Fruit fly (Drosophila melanogaster) whole organism, pupa: Measurements from ENCODE around the gene PGRP-LA.

Experiments used
- CG10348 ChIP-seq: fragments of 200-800 bp; sonication (Bioruptor generic); IDR thresholded peaks from 2 replicates; pipeline ENCODE4 v1.3.6; 2022; ENCODE audit warnings: missing biosample characterization, missing genetic modification characterization
- CG12605 ChIP-seq: fragments of 200-800 bp; sonication (Bioruptor generic); IDR thresholded peaks from 2 replicates; pipeline ENCODE4 v1.3.6; 2022; ENCODE audit warnings: missing biosample characterization, missing genetic modification characterization
- CG13204 ChIP-seq: fragments of 200-800 bp; sonication (Bioruptor generic); optimal IDR thresholded peaks from 2 replicates; lab custom pipeline; 2018; ENCODE audit warnings: missing biosample characterization, mild to moderate bottlenecking, missing genetic modification characterization, moderate library complexity
- CG14655 ChIP-seq: fragments of 200-800 bp; sonication (Bioruptor generic); optimal IDR thresholded peaks from 3 replicates; lab custom pipeline; 2017; ENCODE audit warnings: mild to moderate bottlenecking, missing biosample characterization, missing genetic modification reagents, missing genetic modification characterization
- CG15710 ChIP-seq: fragments of 200-800 bp; sonication (Bioruptor generic); optimal IDR thresholded peaks from 2 replicates; lab custom pipeline; 2018; ENCODE audit warnings: missing biosample characterization, mild to moderate bottlenecking, missing genetic modification characterization, moderate library complexity
- CG17806 ChIP-seq: fragments of 200-800 bp; sonication (Bioruptor generic); optimal IDR thresholded peaks from 2 replicates; lab custom pipeline; 2018; ENCODE audit warnings: missing biosample characterization, mild to moderate bottlenecking, missing genetic modification characterization, moderate library complexity
- CG32121 ChIP-seq: fragments of 200-800 bp; sonication (Bioruptor generic); IDR thresholded peaks from 2 replicates; pipeline ENCODE4 v1.3.6; 2022; ENCODE audit warnings: missing biosample characterization, missing genetic modification characterization
- CG34367 ChIP-seq: fragments of 200-800 bp; sonication (Bioruptor generic); optimal IDR thresholded peaks from 2 replicates; lab custom pipeline; 2018; ENCODE audit warnings: missing biosample characterization, mild to moderate bottlenecking, missing genetic modification characterization
- CG4496 ChIP-seq: fragments of 200-800 bp; sonication (Bioruptor generic); IDR thresholded peaks from 3 replicates; pipeline ENCODE4 v1.3.6; 2022; ENCODE audit warnings: missing biosample characterization, missing genetic modification characterization
- CG8159 ChIP-seq: fragments of 200-800 bp; sonication (Bioruptor generic); optimal IDR thresholded peaks from 3 replicates; lab custom pipeline; 2018; ENCODE audit warnings: missing biosample characterization, mild to moderate bottlenecking, missing genetic modification characterization, moderate library complexity
- CG8301 ChIP-seq: fragments of 200-800 bp; sonication (Bioruptor generic); optimal IDR thresholded peaks from 2 replicates; lab custom pipeline; 2018; ENCODE audit warnings: missing biosample characterization, mild to moderate bottlenecking, missing genetic modification characterization
- CG9948 ChIP-seq: fragments of 200-800 bp; sonication (Bioruptor generic); optimal IDR thresholded peaks from 2 replicates; lab custom pipeline; 2018; ENCODE audit warnings: missing biosample characterization, mild to moderate bottlenecking, missing genetic modification characterization, moderate library complexity
- D1 ChIP-seq: fragments of 200-800 bp; sonication (Bioruptor generic); optimal IDR thresholded peaks from 2 replicates; lab custom pipeline; 2018; ENCODE audit warnings: missing biosample characterization, mild to moderate bottlenecking, missing genetic modification characterization, moderate library complexity
- EcR ChIP-seq: fragments of 200-800 bp; sonication (Bioruptor generic); optimal IDR thresholded peaks from 3 replicates; lab custom pipeline; 2019; ENCODE audit warnings: missing biosample characterization, missing genetic modification characterization, mild to moderate bottlenecking, moderate library complexity, missing genetic modification reagents
- Ets98B ChIP-seq: fragments of 200-800 bp; sonication (Bioruptor generic); IDR thresholded peaks from 2 replicates; pipeline ENCODE4 v1.3.6; 2022; ENCODE audit warnings: missing biosample characterization, missing genetic modification characterization
- Pif1A ChIP-seq: fragments of 200-800 bp; sonication (Bioruptor generic); optimal IDR thresholded peaks from 3 replicates; lab custom pipeline; 2016; ENCODE audit warnings: missing biosample characterization, missing genetic modification characterization
- Pif1B ChIP-seq: fragments of 200-800 bp; sonication (Bioruptor generic); optimal IDR thresholded peaks from 3 replicates; lab custom pipeline; 2016; ENCODE audit warnings: missing biosample characterization, missing genetic modification characterization
- Snoo ChIP-seq: fragments of 200-800 bp; sonication (Bioruptor generic); optimal IDR thresholded peaks from 3 replicates; lab custom pipeline; 2017; ENCODE audit warnings: missing biosample characterization, mild to moderate bottlenecking, missing genetic modification characterization, inconsistent platforms
- fd96Ca ChIP-seq: fragments of 200-800 bp; sonication (Bioruptor generic); IDR thresholded peaks from 3 replicates; pipeline ENCODE4 v1.3.6; 2022; ENCODE audit warnings: missing biosample characterization, missing genetic modification characterization
- gl ChIP-seq: fragments of 200-800 bp; sonication (Bioruptor generic); optimal IDR thresholded peaks from 2 replicates; lab custom pipeline; 2018; ENCODE audit warnings: missing biosample characterization, mild to moderate bottlenecking, missing genetic modification characterization
- rn ChIP-seq: fragments of 200-800 bp; sonication (Bioruptor generic); IDR thresholded peaks from 2 replicates; pipeline ENCODE4 v1.3.6; 2022; ENCODE audit warnings: missing biosample characterization, missing genetic modification characterization

PGRP-LA gene

dm6 chr3L:9377198-9378035, 43.3 kb downstream of the PGRP-LA start, which contains the start of gene Hsp26:
Gene Hsp26, minus strand, starts transcription at chr3L:9377427.
- TF ChIP-seq Pif1B (GFP tag; lab: Kevin White, UChicago) (peak; percentile 93), EcR (peak; percentile 97), Pif1A (GFP tag; lab: Kevin White, UChicago) (peak; percentile 95), CG8159 (peak; percentile 88), CG15710 (tag; lab: Kevin White, UChicago) (peak; percentile 79), CG12605 (peak; percentile 93), CG13204 (GFP tag; lab: Kevin White, UChicago) (no peak), CG32121 (peak; percentile 95), Ets98B (GFP tag; lab: Robert Waterston, UW) (peak; percentile 95), CG34367 (tag; lab: Kevin White, UChicago) (peak; percentile 85), CG8301 (tag; lab: Kevin White, UChicago) (peak; percentile 89), CG4496 (GFP tag; lab: Robert Waterston, UW) (peak; percentile 95), gl (tag; lab: Kevin White, UChicago) (peak; percentile 85), fd96Ca (GFP tag; lab: Robert Waterston, UW) (peak; percentile 70), CG14655 (GFP tag; lab: Kevin White, UChicago) (peak; percentile 90), CG10348 (GFP tag; lab: Robert Waterston, UW) (0 out of 2 replicates have a peak, but pooled peaks have one; percentile 34), CG9948 (tag; lab: Kevin White, UChicago) (peak; percentile 87), CG17806 (tag; lab: Kevin White, UChicago) (peak; percentile 89), rn (GFP tag; lab: Robert Waterston, UW) (peak; percentile 78), Snoo (tag; lab: Kevin White, UChicago) (peak; percentile 88), D1 (tag; lab: Kevin White, UChicago) (no peak)
- TF ChIP-seq, all 21 proteins: peak for 19

dm6 chr3L:9379484-9380343, 45.6 kb downstream of the PGRP-LA start, which contains the start of gene Hsp67Ba:
Gene Hsp67Ba, minus strand, starts transcription at chr3L:9379534.
- no peak for TF ChIP-seq CG9948 (tag; lab: Kevin White, UChicago)
- peak; percentile 11 for TF ChIP-seq Pif1B (GFP tag; lab: Kevin White, UChicago)
- TF ChIP-seq CG15710 (tag; lab: Kevin White, UChicago) = no peak
- TF ChIP-seq CG4496 (GFP tag; lab: Robert Waterston, UW) = 0 out of 3 replicates have a peak, but pooled peaks have one; percentile 41
- TF ChIP-seq CG13204 (GFP tag; lab: Kevin White, UChicago) = peak; percentile 80
- 0 out of 2 replicates have a peak, but pooled peaks have one; percentile 39 for TF ChIP-seq CG12605

dm6 chr3L:9380344-9380849, 46.3 kb downstream of the PGRP-LA start:
- TF ChIP-seq D1 (tag; lab: Kevin White, UChicago) = no peak
- no peak for TF ChIP-seq CG12605
- no peak for TF ChIP-seq CG32121
- TF ChIP-seq CG10348 (GFP tag; lab: Robert Waterston, UW) = no peak
- no peak for TF ChIP-seq Pif1B (GFP tag; lab: Kevin White, UChicago)
- peak; percentile 76 for TF ChIP-seq Snoo (tag; lab: Kevin White, UChicago)
- TF ChIP-seq EcR = peak; percentile 88
- no peak for TF ChIP-seq Pif1A (GFP tag; lab: Kevin White, UChicago)

- TF ChIP-seq D1 (tag; lab: Kevin White, UChicago) = no peak
- peak; percentile 5 for TF ChIP-seq CG8301 (tag; lab: Kevin White, UChicago)
- no peak for TF ChIP-seq CG10348 (GFP tag; lab: Robert Waterston, UW)
- no peak for TF ChIP-seq CG17806 (tag; lab: Kevin White, UChicago)
- no peak for TF ChIP-seq Pif1A (GFP tag; lab: Kevin White, UChicago)
- peak; percentile 16 for TF ChIP-seq gl (tag; lab: Kevin White, UChicago)
- peak; percentile 53; the same call in 1 of the 3 replicates for TF ChIP-seq CG4496 (GFP tag; lab: Robert Waterston, UW)
- peak; percentile 80 for TF ChIP-seq EcR
- TF ChIP-seq Snoo (tag; lab: Kevin White, UChicago) = peak; percentile 51
- TF ChIP-seq CG34367 (tag; lab: Kevin White, UChicago) = peak; percentile 9
- no peak for TF ChIP-seq CG8159
- peak; percentile 24 for TF ChIP-seq CG14655 (GFP tag; lab: Kevin White, UChicago)
- peak; percentile 35 for TF ChIP-seq Pif1B (GFP tag; lab: Kevin White, UChicago)
- peak; percentile 19 for TF ChIP-seq CG13204 (GFP tag; lab: Kevin White, UChicago)
- TF ChIP-seq CG32121 = peak; percentile 56; the same call in 1 of the 2 replicates
- TF ChIP-seq fd96Ca (GFP tag; lab: Robert Waterston, UW) = 0 out of 3 replicates have a peak, but pooled peaks have one; percentile 34
- peak; percentile 6 for TF ChIP-seq CG15710 (tag; lab: Kevin White, UChicago)
- TF ChIP-seq rn (GFP tag; lab: Robert Waterston, UW) = no peak
- TF ChIP-seq CG9948 (tag; lab: Kevin White, UChicago) = no peak
- 0 out of 2 replicates have a peak, but pooled peaks have one; percentile 39 for TF ChIP-seq Ets98B (GFP tag; lab: Robert Waterston, UW)
- peak; percentile 59 for TF ChIP-seq CG12605
Observed at dm6 chr3L:9381602-9382001, 47.5 kb downstream of the PGRP-LA start, which contains the start of gene Hsp23. Gene Hsp23, plus strand, starts transcription at chr3L:9381882.
